Worm (Caenorhabditis elegans): ENCODE results near the gene C10E2.1.

- TF ChIP-seq him-1 (tag; optimal IDR thresholded peaks at IDR 0.05) (peak; percentile 64), dao-5 (tag; optimal IDR thresholded peaks at IDR 0.05) (no peak)
These were observed 34.2 kb downstream of the C10E2.1 start for ce11 chrX:16796826-16797225.
